Fruit fly (Drosophila melanogaster) S2 (cell line): ENCODE results near the gene CG15144.

Source experiments
- CG8478 ChIP-seq: fragments of >200 bp; optimal IDR thresholded peaks from 2 replicates; lab custom pipeline; 2018
- CTCF ChIP-seq, 2 experiments: fragments of >200 bp; optimal IDR thresholded peaks; 2 replicates each; lab custom pipeline; 2018

Gene CG15144

DNA sequence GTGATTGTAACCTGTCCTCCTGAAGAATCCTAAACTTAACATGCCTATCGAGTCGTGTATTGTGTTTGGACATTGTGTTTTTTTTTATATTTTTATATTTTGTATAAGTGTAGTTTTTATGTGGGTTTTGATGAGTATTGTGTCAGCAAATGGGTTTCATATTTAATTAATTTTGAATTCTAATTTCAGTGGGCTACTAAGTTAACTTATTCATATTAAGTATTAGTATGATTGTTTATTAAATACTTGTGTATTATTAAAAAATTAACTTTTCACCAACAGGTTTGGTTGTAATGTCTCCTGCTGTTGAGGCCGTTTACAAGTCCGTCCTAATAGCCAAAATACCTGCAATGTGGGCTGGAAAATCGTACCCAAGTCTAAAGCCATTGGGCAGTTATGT lies 4.5 kb downstream of the CG15144 start, which contains the start of gene CG15143:
TSS of gene CG15143 (minus strand) at position 101 of the 400 bp plus-strand sequence.
- TF ChIP-seq CTCF (optimal IDR thresholded peaks at IDR 0.05; lab: Kevin White, UChicago) (no peak), CG8478 (lab: Kevin White, UChicago) (no peak)

DNA sequence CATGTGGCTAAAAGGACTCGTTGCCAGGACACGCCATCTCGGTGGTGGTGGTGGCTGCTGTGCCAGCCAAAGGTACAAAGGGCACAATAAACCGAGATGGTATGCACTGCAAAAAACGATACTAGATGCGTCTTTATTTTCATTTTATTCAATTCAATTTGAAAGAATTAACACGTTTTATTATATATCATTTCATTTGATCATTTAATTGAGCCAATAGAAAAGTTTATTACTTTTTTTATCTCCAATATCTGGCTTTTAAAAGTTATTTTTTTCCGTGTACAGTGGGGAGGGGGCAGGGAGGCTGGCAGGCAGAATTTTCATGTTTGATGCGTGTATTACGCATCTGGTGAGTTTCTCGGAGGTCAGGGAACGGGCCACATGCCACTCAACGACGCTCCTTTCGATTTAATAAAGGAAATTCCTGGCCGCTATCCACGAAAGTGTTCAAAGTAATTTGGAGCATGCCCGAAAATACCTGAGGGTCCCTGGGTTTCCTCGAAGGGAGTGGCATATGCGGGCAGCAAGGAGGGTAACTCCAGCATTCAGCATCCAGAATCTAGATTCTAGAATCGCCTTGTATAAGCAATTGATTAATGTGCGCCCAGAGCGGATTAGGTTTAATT lies 14.7 kb downstream of the CG15144 start:
- TF ChIP-seq CTCF (optimal IDR thresholded peaks at IDR 0.05; lab: Kevin White, UChicago) (no peak), CG8478 (lab: Kevin White, UChicago) (no peak)

DNA sequence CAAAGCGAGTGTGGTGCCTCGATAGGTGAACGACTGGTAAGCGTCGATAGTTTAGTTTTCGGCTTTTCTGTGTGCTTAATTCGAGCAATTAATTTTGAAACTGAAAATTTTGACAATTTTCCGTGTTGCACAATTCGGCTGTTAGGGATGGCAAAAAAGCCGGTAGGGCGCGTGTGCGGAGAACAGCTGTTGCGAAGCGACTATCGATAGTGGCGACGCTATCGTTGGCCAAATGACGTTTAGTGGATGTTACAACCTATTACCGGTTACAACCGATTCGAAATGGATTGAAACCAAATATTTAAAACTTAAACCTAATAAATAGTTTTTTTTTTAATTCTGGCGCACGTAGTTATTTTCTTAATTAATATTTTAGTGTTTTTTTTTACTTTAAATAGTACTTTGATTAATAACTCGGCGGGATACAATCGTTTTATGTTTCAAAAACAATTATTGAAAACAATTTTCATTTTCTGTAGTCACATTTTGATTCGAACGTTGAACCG lies 27.9 kb downstream of the CG15144 start, which contains the start of the genes mEFTs and Dhc36C:
TSS of gene mEFTs (minus strand) at position 161 of the 506 bp plus-strand sequence.
TSS of gene Dhc36C (plus strand) at position 456 of the 506 bp plus-strand sequence.
- no peak for TF ChIP-seq CG8478 (lab: Kevin White, UChicago)
- peak; percentile 37 to 57 for TF ChIP-seq CTCF (optimal IDR thresholded peaks at IDR 0.05; lab: Kevin White, UChicago)

DNA sequence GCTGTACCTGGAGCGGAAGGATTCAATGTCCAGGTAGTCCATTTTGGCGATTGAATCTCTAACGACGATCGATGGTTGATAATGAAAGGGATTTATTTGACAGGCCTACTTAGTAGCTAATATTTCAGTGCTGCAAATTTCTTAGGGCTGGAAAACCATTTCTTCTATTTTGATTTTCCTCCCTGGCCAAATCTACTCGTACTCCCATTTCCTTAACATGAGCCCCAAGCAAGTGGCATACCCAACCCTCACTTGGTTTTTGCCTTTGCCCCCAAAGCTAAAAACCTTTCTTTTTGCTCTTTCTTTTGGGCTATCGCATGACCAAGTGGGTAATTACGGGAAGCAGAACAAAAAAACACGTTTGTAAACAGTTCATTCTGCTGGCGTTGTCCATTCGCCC lies 30.2 kb downstream of the CG15144 start, which contains the start of gene CG15142:
TSS of gene CG15142 (minus strand) at position 101 of the 400 bp plus-strand sequence.
- TF ChIP-seq CG8478 (lab: Kevin White, UChicago) (no peak), CTCF (optimal IDR thresholded peaks at IDR 0.05; lab: Kevin White, UChicago) (no peak)

DNA sequence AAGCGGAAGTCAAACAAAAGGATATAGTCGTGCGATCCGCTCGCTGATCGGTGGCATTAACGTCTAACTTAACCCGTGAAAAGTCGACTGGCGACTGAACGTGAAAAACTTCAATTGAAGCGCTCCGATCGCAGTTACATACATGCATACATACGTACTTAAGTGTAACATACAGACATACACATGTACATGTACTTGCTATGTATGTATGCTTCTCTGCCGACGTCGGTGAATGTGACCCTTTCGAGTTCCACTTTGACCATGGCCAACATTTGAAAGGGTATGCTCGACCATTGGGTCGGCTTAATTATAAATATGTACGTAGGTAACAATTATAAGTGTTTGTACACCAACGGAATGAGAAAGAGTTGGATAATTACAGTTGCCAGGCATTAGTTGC lies 31.8 kb downstream of the CG15144 start, which contains the start of gene qua:
TSS of gene qua (minus strand) at position 101 of the 400 bp plus-strand sequence.
- no peak for TF ChIP-seq CTCF (optimal IDR thresholded peaks at IDR 0.05; lab: Kevin White, UChicago)
- no peak for TF ChIP-seq CG8478 (lab: Kevin White, UChicago)

DNA sequence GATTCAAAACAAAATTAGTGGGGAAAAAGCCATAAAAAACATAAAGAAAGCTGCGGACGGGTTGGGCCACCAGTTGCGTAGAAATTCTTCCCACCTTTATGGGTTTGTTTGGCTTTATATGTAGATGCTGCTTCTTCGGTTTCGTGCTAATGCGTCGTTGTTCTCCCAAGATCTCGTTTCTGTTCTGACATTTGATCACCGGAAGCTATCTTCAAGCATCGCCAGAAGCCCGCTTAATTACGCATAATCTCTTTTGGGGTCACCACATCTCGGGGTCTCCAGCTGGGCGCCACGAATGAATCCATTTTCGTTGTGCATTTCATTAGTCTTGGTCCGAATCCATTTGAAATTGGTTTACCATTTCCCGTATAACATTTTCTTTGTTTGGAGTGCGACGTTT lies 33.2 kb downstream of the CG15144 start:
- no peak for TF ChIP-seq CG8478 (lab: Kevin White, UChicago)
- no peak for TF ChIP-seq CTCF (optimal IDR thresholded peaks at IDR 0.05; lab: Kevin White, UChicago)

DNA sequence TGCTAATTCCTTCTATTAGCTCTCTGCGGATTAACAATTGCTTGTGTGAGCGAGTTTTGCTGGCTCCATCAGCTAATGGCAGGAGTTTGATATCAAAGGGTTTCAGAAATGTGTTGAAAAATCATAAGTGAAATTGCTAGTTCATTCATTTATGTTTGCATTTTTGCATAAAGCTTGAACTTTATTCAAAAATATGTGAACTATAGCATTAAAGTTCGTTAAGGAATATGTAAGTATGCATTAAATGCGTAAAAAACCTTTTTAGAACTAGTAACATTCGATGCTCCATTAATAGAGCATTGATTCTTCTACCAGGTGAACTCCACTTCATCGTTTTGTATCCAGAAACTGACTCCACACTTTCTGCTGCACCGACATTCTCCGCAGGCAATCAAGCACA lies 36.2 kb downstream of the CG15144 start:
- TF ChIP-seq CG8478 (lab: Kevin White, UChicago) (no peak), CTCF (optimal IDR thresholded peaks at IDR 0.05; lab: Kevin White, UChicago) (no peak)

DNA sequence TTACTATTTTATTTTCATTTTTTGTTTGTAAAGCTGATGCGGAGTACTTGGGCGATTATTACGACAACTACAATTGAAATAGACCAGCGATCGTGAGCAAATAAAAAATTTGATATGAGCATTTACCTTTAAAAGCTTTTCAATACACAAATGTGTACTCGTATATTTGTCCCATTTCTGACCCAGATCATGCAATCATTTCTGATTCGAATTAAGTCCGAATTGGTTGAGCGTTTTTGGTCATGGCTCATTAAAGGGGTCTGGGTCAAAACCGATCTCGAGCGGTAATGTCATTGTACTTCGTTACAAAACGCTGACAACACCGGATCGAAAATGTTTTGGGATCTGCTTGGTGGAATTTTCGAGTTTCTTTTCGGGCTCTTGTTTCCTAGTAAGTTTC lies 42.7 kb downstream of the CG15144 start, which contains the start of gene CG43220:
TSS of gene CG43220 (plus strand) at position 301 of the 400 bp plus-strand sequence.
- TF ChIP-seq CTCF (optimal IDR thresholded peaks at IDR 0.05; lab: Kevin White, UChicago) (no peak), CG8478 (lab: Kevin White, UChicago) (no peak)

DNA sequence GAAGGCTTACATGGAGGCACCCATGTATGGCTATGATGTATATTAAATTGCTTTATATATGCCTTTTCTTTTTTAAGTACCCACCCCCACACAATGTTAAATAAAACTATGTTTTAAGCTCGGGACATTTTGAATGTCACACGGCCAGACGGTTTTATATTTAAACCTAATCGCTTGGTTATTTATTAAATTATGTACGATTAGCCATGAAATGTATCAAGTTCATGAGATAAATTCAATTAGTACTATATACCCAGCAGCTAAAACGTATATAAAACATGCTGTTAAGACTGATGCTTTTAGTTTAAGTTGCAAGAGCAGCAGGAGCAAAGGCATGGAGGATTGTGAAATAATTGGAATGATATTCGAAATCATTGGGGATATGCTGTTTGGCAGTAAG lies 43.5 kb downstream of the CG15144 start, which contains the start of the genes CG43221 and CG43645:
TSS of gene CG43221 (plus strand) at position 301 of the 400 bp plus-strand sequence.
TSS of gene CG43645 (plus strand) at position 301 of the 400 bp plus-strand sequence.
- TF ChIP-seq CG8478 (lab: Kevin White, UChicago), result no peak
- TF ChIP-seq CTCF (optimal IDR thresholded peaks at IDR 0.05; lab: Kevin White, UChicago), result no peak

DNA sequence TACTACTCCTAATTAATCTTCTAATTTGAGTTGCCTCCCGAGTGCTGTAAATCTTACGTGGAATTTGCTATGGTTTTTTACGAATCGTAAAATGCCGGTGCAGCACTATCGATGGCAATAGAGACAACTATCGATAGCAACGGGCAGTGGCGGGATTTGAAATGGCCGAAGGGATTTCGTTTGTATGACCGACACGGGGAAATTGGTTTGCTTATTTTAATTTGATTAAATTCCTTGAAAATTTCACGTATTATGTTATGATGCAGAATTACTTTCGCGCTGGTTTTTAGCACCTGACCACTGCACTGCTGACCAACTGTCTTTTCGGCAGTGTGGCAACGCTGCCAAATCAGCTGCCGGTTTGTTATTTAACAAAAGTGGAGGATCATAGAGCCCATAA lies 44.7 kb downstream of the CG15144 start, which contains the start of the genes GCS2beta and CG5131:
TSS of gene GCS2beta (minus strand) at position 134 of the 400 bp plus-strand sequence.
TSS of gene CG5131 (plus strand) at position 328 of the 400 bp plus-strand sequence.
- TF ChIP-seq CTCF (optimal IDR thresholded peaks at IDR 0.05; lab: Kevin White, UChicago) (peak in 1 of 2 experiments; percentile 18), CG8478 (lab: Kevin White, UChicago) (no peak)

DNA sequence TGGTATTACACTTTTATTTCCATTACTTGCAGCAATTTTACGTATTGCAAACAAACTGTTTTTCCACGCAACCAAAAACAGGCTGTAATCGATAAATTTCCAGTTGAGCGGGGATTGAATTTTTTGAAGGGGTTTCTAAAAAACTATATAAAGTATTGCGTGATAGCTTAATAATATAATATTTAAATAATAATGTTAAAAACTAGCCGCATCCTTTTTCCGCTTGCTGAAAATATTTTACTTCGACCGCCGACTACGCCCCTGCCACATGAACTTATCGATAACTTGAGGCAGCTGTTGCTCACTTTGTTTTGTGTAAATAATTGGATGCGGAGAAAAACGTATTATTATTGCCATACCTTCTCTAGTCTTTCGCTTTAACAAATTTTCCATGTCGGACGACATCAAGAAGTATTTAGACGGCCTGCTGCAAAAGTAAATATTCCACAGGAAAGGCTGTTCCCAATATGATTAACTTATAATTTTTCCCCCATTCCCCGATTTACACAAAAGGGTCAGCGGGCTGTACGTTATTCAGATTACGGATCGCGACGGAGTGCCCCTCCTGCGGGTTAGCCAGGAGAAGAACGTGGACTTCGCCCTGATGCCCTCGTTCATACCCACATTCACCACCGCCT lies 47.9 kb downstream of the CG15144 start, which contains the start of the genes fws and Lamtor3:
TSS of gene fws (minus strand) at position 87 of the 638 bp plus-strand sequence.
TSS of gene Lamtor3 (plus strand) at position 289 of the 638 bp plus-strand sequence.
- TF ChIP-seq CTCF (optimal IDR thresholded peaks at IDR 0.05; lab: Kevin White, UChicago), result no peak
- TF ChIP-seq CG8478 (lab: Kevin White, UChicago), result no peak

DNA sequence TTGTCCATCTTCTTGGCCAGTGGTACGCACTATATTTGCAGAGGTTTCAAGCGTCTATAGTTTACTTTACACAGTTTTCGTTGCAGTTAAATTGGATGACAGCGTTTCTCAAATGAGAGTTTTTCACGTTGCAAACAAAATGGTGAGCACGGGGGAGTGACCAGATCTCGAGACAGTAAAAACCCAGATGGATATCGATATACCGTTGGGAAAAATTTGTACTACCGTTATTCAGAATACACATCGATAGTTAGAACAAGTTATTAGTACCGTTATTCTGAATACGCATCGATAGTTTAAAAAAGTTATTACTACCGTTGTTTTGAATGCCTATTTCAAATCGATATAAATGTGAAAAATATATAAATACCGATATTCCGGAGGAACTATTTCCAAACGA lies 51.2 kb downstream of the CG15144 start, which contains the start of gene cass:
TSS of gene cass (minus strand) at position 179 of the 400 bp plus-strand sequence.
- TF ChIP-seq CTCF (optimal IDR thresholded peaks at IDR 0.05; lab: Kevin White, UChicago) (peak in 1 of 2 experiments; percentile 28), CG8478 (lab: Kevin White, UChicago) (no peak)
